Fruit fly (Drosophila melanogaster): ENCODE measurements around the gene CG13760.

CG13760 gene

dm6 chrX:2581793-2582503 lies 3.6 kb downstream of the CG13760 start (continued):
- TF ChIP-seq CG4617 (GFP tag; optimal IDR thresholded peaks at IDR 0.05; ENCODE audit: borderline replicate concordance) (peak; percentile 21), Sox102F (GFP tag; optimal IDR thresholded peaks at IDR 0.05) (peak; percentile 73), HLHmδ (GFP tag; optimal IDR thresholded peaks at IDR 0.05) (no peak), az2 (GFP tag; optimal IDR thresholded peaks at IDR 0.05) (peak; percentile 58), phol (tag; optimal IDR thresholded peaks at IDR 0.05) (peak; percentile 59), stc (GFP tag; IDR thresholded peaks at IDR 0.05) (peak; percentile 77), Doc3 (GFP tag; IDR thresholded peaks at IDR 0.05; ENCODE audit: partially characterized antibody) (no peak), Poxn (GFP tag; IDR thresholded peaks at IDR 0.05) (peak; percentile 66), E2f1 (GFP tag; IDR thresholded peaks at IDR 0.05) (peak; percentile 80), Gug (GFP tag; IDR thresholded peaks at IDR 0.05) (peak; percentile 83), exex (tag; optimal IDR thresholded peaks at IDR 0.05) (peak; percentile 32), cwo (GFP tag; optimal IDR thresholded peaks at IDR 0.05) (peak; percentile 78), CG11695 (GFP tag; IDR thresholded peaks at IDR 0.05) (peak; percentile 81; the same call in 2 of the 3 replicates), cg (GFP tag; optimal IDR thresholded peaks at IDR 0.05) (no peak), scrt (GFP tag; optimal IDR thresholded peaks at IDR 0.05) (peak; percentile 94), Meics (GFP tag; optimal IDR thresholded peaks at IDR 0.05) (peak; percentile 87), nerfin-1 (tag; optimal IDR thresholded peaks at IDR 0.05) (no peak)

dm6 chrX:2580319-2581008 lies 5.0 kb downstream of the CG13760 start, which contains the start of the genes Vha36-3 and AANATL7:
Gene Vha36-3 (minus strand): TSS chrX:2580560.
Gene AANATL7 (plus strand): TSS chrX:2580958.
- TF ChIP-seq CG11398 (GFP tag; optimal IDR thresholded peaks at IDR 0.05) (no peak), CG4707 (GFP tag; optimal IDR thresholded peaks at IDR 0.05) (no peak), z (GFP tag; IDR thresholded peaks at IDR 0.05) (no peak), CG34376 (GFP tag; optimal IDR thresholded peaks at IDR 0.05) (no peak), Deaf1 (tag; optimal IDR thresholded peaks at IDR 0.05) (peak; percentile 90), sna (GFP tag; IDR thresholded peaks at IDR 0.05; ENCODE audit: partially characterized antibody) (no peak), CG3838 (GFP tag; optimal IDR thresholded peaks at IDR 0.05) (no peak), CG12236 (GFP tag; optimal IDR thresholded peaks at IDR 0.05) (no peak), kah (GFP tag; optimal IDR thresholded peaks at IDR 0.05) (peak; percentile 28), Oli (tag; optimal IDR thresholded peaks at IDR 0.05) (no peak), CG1792 (GFP tag; optimal IDR thresholded peaks at IDR 0.05) (no peak), CG10979 (tag; optimal IDR thresholded peaks at IDR 0.05) (no peak), crp (GFP tag; optimal IDR thresholded peaks at IDR 0.05) (peak in 1 of 2 experiments; percentile 63), Rfx (GFP tag; IDR thresholded peaks at IDR 0.05) (no peak), Asciz (GFP tag; optimal IDR thresholded peaks at IDR 0.05) (no peak), CG8478 (optimal IDR thresholded peaks at IDR 0.05) (no peak), caup (GFP tag; optimal IDR thresholded peaks at IDR 0.05; ENCODE audit: severe bottlenecking) (no peak), nerfin-1 (tag; optimal IDR thresholded peaks at IDR 0.05) (no peak), CG5245 (GFP tag; optimal IDR thresholded peaks at IDR 0.05) (no peak), Dll (GFP tag; IDR thresholded peaks at IDR 0.05; ENCODE audit: partially characterized antibody) (no peak), Vsx1 (GFP tag; optimal IDR thresholded peaks at IDR 0.05) (no peak), otp (GFP tag; IDR thresholded peaks at IDR 0.05) (no peak)

Data from whole organism, embryonic.